Worm (Caenorhabditis elegans) whole organism, young adult: ENCODE results near the gene H25K10.2.

ENCODE experiments used
- Y53G8AR.9 ChIP-seq: fragments of 200-800 bp; sonication (Bioruptor generic); conservative IDR thresholded peaks from 2 replicates; pipeline ENCODE4 v1.3.6; 2022; ENCODE audit warnings: missing genetic modification reagents, missing genetic modification characterization, missing compliant biosample characterization
- snpc-4 ChIP-seq, 5 experiments: fragments of 150-350 bp in 1 of 5; sonication (generic microtip) in 4 of 5; optimal IDR thresholded peaks; 2 replicates each; lab custom pipeline; 2014 to 2018; ENCODE audit warnings: missing genetic modification characterization in 5 of 5, missing biosample characterization in 3 of 5, antibody characterized with exemption in 2 of 5, mild to moderate bottlenecking in 2 of 5, missing compliant biosample characterization in 2 of 5, missing genotype in 2 of 5, moderate library complexity in 2 of 5, missing genetic modification reagents in 1 of 5

- TF ChIP-seq snpc-4 (GFP tag; optimal IDR thresholded peaks at IDR 0.05; lab: Kevin White, UChicago) (no peak), snpc-4 (tag; optimal IDR thresholded peaks at IDR 0.05; lab: Kevin White, UChicago) (no peak), Y53G8AR.9 (GFP tag; lab: Robert Waterston, UW) (no peak)
Measured at ce11 chrIV:16192754-16193153, 18.1 kb downstream of the H25K10.2 start.
